Worm (Caenorhabditis elegans) whole organism, L3 larva: ENCODE data around the gene F14H3.6.

ENCODE experiments used
- aly-2 ChIP-seq: fragments of 150-350 bp; optimal IDR thresholded peaks from 2 replicates; lab custom pipeline; 2014; ENCODE audit warnings: missing biosample characterization, missing genetic modification characterization
- ztf-11 ChIP-seq: fragments of 150-350 bp; optimal IDR thresholded peaks from 2 replicates; lab custom pipeline; 2014; ENCODE audit warnings: missing biosample characterization, missing genetic modification characterization

DNA sequence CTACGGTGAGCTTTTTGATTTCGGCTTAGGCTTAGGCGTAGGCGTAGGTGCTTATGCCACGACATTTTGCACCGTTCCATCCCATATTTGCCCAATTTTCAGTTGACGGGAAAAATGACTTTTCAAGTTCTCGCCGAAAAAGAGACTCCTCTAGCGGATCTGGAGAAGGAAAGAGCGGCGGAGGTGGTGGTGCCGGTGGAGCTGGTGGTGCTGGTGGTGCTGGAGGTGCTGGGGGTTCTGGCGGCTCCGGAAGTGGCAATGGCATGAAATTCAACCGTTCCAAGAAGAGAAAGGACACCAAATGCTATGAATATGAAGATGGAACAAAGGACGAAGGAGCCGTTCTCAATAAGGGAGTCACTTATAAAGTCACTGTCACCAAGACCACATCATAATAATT is 11.6 kb downstream of the F14H3.6 start:
- no peak for TF ChIP-seq ztf-11 (tag; lab: Kevin White, UChicago)
- TF ChIP-seq aly-2, result no peak
